Worm (Caenorhabditis elegans) whole organism, young adult: ENCODE data around the gene W01D2.1.

Experiments
- B0019.2 ChIP-seq: fragments of 200-800 bp; sonication (Bioruptor generic); conservative IDR thresholded peaks from 2 replicates; pipeline ENCODE4 v1.3.6; 2022; ENCODE audit warnings: missing genetic modification reagents, missing genetic modification characterization, missing compliant biosample characterization
- F33H1.4 ChIP-seq: fragments of 200-800 bp; sonication (Bioruptor generic); IDR thresholded peaks from 2 replicates; pipeline ENCODE4 v1.3.6; 2022; ENCODE audit warnings: missing genetic modification reagents, missing genetic modification characterization, missing compliant biosample characterization
- F55B11.4 ChIP-seq: sonication (generic microtip); optimal IDR thresholded peaks from 2 replicates; lab custom pipeline; 2016; ENCODE audit warnings: missing compliant biosample characterization, missing genetic modification characterization, borderline replicate concordance; ENCODE audit not compliant: insufficient read depth
- T07F8.4 ChIP-seq: sonication (generic microtip); optimal IDR thresholded peaks from 2 replicates; lab custom pipeline; 2016; ENCODE audit warnings: mild to moderate bottlenecking, missing genetic modification characterization, moderate library complexity, missing compliant biosample characterization
- Y53F4B.3 ChIP-seq: fragments of 200-800 bp; sonication (Bioruptor generic); IDR thresholded peaks from 2 replicates; pipeline ENCODE4 v1.3.6; 2022; ENCODE audit warnings: missing genetic modification reagents, missing genetic modification characterization, missing compliant biosample characterization
- Y53G8AR.9 ChIP-seq: fragments of 200-800 bp; sonication (Bioruptor generic); conservative IDR thresholded peaks from 2 replicates; pipeline ENCODE4 v1.3.6; 2022; ENCODE audit warnings: missing genetic modification reagents, missing genetic modification characterization, missing compliant biosample characterization
- ZK185.1 ChIP-seq: sonication (generic microtip); optimal IDR thresholded peaks from 2 replicates; lab custom pipeline; 2016; ENCODE audit warnings: mild to moderate bottlenecking, missing genetic modification characterization, missing compliant biosample characterization; ENCODE audit not compliant: poor library complexity, severe bottlenecking
- akir-1 ChIP-seq: fragments of 200-800 bp; sonication (Bioruptor generic); optimal IDR thresholded peaks from 2 replicates; lab custom pipeline; 2018; ENCODE audit warnings: mild to moderate bottlenecking, missing genetic modification characterization, moderate library complexity, missing compliant biosample characterization
- aptf-2 ChIP-seq: fragments of 200-800 bp; sonication (Bioruptor generic); conservative IDR thresholded peaks from 2 replicates; pipeline ENCODE4 v1.3.6; 2022; ENCODE audit warnings: missing genetic modification reagents, missing genetic modification characterization, missing compliant biosample characterization
- atf-7 ChIP-seq: sonication (generic microtip); optimal IDR thresholded peaks from 2 replicates; lab custom pipeline; 2017; ENCODE audit warnings: mild to moderate bottlenecking, missing genetic modification characterization, missing compliant biosample characterization
- ccch-3 ChIP-seq: fragments of 200-800 bp; sonication (Bioruptor generic); optimal IDR thresholded peaks from 2 replicates; lab custom pipeline; 2018; ENCODE audit warnings: mild to moderate bottlenecking, missing genetic modification characterization, missing compliant biosample characterization
- cebp-1 ChIP-seq, 2 experiments: fragments of 200-800 bp in 1 of 2; sonication (Bioruptor generic) in 1 of 2; sonication (generic microtip) in 1 of 2; IDR thresholded peaks in 1 of 2; optimal IDR thresholded peaks in 1 of 2; 2 replicates each; pipeline versions ENCODE4 v1.3.6 to Lab custom; 2017 to 2022; ENCODE audit warnings: missing compliant biosample characterization in 2 of 2, missing genetic modification characterization in 2 of 2, mild to moderate bottlenecking in 1 of 2, missing genetic modification reagents in 1 of 2, moderate library complexity in 1 of 2
- cebp-2 ChIP-seq: fragments of 200-800 bp; sonication (Bioruptor generic); IDR thresholded peaks from 2 replicates; pipeline ENCODE4 v1.3.6; 2022; ENCODE audit warnings: missing genetic modification characterization, missing compliant biosample characterization
- ceh-100 ChIP-seq: fragments of 200-800 bp; sonication (Bioruptor generic); IDR thresholded peaks from 2 replicates; pipeline ENCODE4 v1.3.6; 2022; ENCODE audit warnings: missing genetic modification reagents, missing genetic modification characterization, missing compliant biosample characterization
- ceh-79 ChIP-seq: sonication (generic microtip); optimal IDR thresholded peaks from 2 replicates; lab custom pipeline; 2017; ENCODE audit warnings: mild to moderate bottlenecking, missing genetic modification characterization, missing compliant biosample characterization
- chd-7 ChIP-seq: sonication (generic microtip); optimal IDR thresholded peaks from 2 replicates; lab custom pipeline; 2016; ENCODE audit warnings: mild to moderate bottlenecking, missing genetic modification characterization, moderate library complexity, missing compliant biosample characterization
- ets-4 ChIP-seq: fragments of 200-800 bp; sonication (Bioruptor generic); optimal IDR thresholded peaks from 2 replicates; lab custom pipeline; 2018; ENCODE audit warnings: mild to moderate bottlenecking, missing genetic modification characterization, missing compliant biosample characterization
- hrde-1 ChIP-seq: sonication (generic microtip); optimal IDR thresholded peaks from 2 replicates; lab custom pipeline; 2016; ENCODE audit warnings: missing genetic modification characterization, mild to moderate bottlenecking, missing compliant biosample characterization, moderate library complexity, missing genotype, missing genetic modification reagents, borderline replicate concordance
- hsf-1 ChIP-seq: fragments of 200-800 bp; sonication (Bioruptor generic); IDR thresholded peaks from 2 replicates; pipeline ENCODE4 v1.3.6; 2022; ENCODE audit warnings: missing genetic modification reagents, missing genetic modification characterization, missing compliant biosample characterization
- lin-40 ChIP-seq: sonication (generic microtip); optimal IDR thresholded peaks from 2 replicates; lab custom pipeline; 2016; ENCODE audit warnings: missing genetic modification characterization, mild to moderate bottlenecking, missing compliant biosample characterization, missing genotype, missing genetic modification reagents
- lsy-27 ChIP-seq: sonication (generic microtip); optimal IDR thresholded peaks from 2 replicates; lab custom pipeline; 2017; ENCODE audit warnings: missing genetic modification characterization, mild to moderate bottlenecking, missing compliant biosample characterization, antibody characterized with exemption, missing genotype, borderline replicate concordance; ENCODE audit not compliant: insufficient read depth
- nfya-1 ChIP-seq: sonication (generic microtip); optimal IDR thresholded peaks from 2 replicates; lab custom pipeline; 2017; ENCODE audit warnings: antibody characterized with exemption, missing compliant biosample characterization, missing genetic modification characterization, borderline replicate concordance; ENCODE audit not compliant: insufficient read depth
- nfya-2 ChIP-seq: fragments of 200-800 bp; sonication (Bioruptor generic); IDR thresholded peaks from 2 replicates; pipeline ENCODE4 v1.3.6; 2022; ENCODE audit warnings: missing genetic modification reagents, missing genetic modification characterization, missing compliant biosample characterization
- nhr-27 ChIP-seq: fragments of 200-800 bp; sonication (Bioruptor generic); optimal IDR thresholded peaks from 2 replicates; lab custom pipeline; 2018; ENCODE audit warnings: mild to moderate bottlenecking, missing genetic modification characterization, moderate library complexity, missing compliant biosample characterization
- nhr-80 ChIP-seq: sonication (generic microtip); optimal IDR thresholded peaks from 2 replicates; lab custom pipeline; 2016; ENCODE audit warnings: missing genetic modification characterization, missing compliant biosample characterization
- pbrm-1 ChIP-seq: fragments of 200-800 bp; sonication (Bioruptor generic); IDR thresholded peaks from 2 replicates; pipeline ENCODE4 v1.3.6; 2022; ENCODE audit warnings: missing genetic modification reagents, missing genetic modification characterization, missing compliant biosample characterization
- pha-4 ChIP-seq: fragments of 150-350 bp; sonication (generic microtip); optimal IDR thresholded peaks from 2 replicates; lab custom pipeline; 2014; ENCODE audit warnings: missing biosample characterization, missing genetic modification reagents, missing genetic modification characterization
- rcor-1 ChIP-seq: fragments of 200-800 bp; sonication (Bioruptor generic); IDR thresholded peaks from 2 replicates; pipeline ENCODE4 v1.3.6; 2022; ENCODE audit warnings: missing genetic modification reagents, missing genetic modification characterization, missing compliant biosample characterization
- repo-1 ChIP-seq: sonication (generic microtip); optimal IDR thresholded peaks from 2 replicates; lab custom pipeline; 2017; ENCODE audit warnings: mild to moderate bottlenecking, missing genetic modification characterization, missing compliant biosample characterization
- snpc-1.3 ChIP-seq: sonication (generic microtip); optimal IDR thresholded peaks from 2 replicates; lab custom pipeline; 2017; ENCODE audit warnings: missing genetic modification characterization, mild to moderate bottlenecking, missing compliant biosample characterization, antibody characterized with exemption, moderate library complexity, missing genotype, missing genetic modification reagents; ENCODE audit not compliant: insufficient read depth
- snpc-4 ChIP-seq, 5 experiments: fragments of 150-350 bp in 1 of 5; sonication (generic microtip) in 4 of 5; optimal IDR thresholded peaks; 2 replicates each; lab custom pipeline; 2014 to 2018; ENCODE audit warnings: missing genetic modification characterization in 5 of 5, missing biosample characterization in 3 of 5, antibody characterized with exemption in 2 of 5, mild to moderate bottlenecking in 2 of 5, missing compliant biosample characterization in 2 of 5, missing genotype in 2 of 5, moderate library complexity in 2 of 5, missing genetic modification reagents in 1 of 5
- tlf-1 ChIP-seq: fragments of 200-800 bp; sonication (Bioruptor generic); optimal IDR thresholded peaks from 2 replicates; lab custom pipeline; 2018; ENCODE audit warnings: mild to moderate bottlenecking, missing genetic modification characterization, missing compliant biosample characterization
- xnd-1 ChIP-seq: sonication (generic microtip); optimal IDR thresholded peaks from 2 replicates; lab custom pipeline; 2016; ENCODE audit warnings: missing genotype, missing genetic modification reagents, missing genetic modification characterization, missing compliant biosample characterization
- ztf-22 ChIP-seq: fragments of 200-800 bp; sonication (Bioruptor generic); optimal IDR thresholded peaks from 2 replicates; lab custom pipeline; 2018; ENCODE audit warnings: mild to moderate bottlenecking, missing genetic modification characterization, moderate library complexity, missing compliant biosample characterization
- ztf-28 ChIP-seq: fragments of 200-800 bp; sonication (Bioruptor generic); IDR thresholded peaks from 2 replicates; pipeline ENCODE4 v1.3.6; 2022; ENCODE audit warnings: missing genetic modification reagents, missing genetic modification characterization, missing compliant biosample characterization

W01D2.1 gene

DNA sequence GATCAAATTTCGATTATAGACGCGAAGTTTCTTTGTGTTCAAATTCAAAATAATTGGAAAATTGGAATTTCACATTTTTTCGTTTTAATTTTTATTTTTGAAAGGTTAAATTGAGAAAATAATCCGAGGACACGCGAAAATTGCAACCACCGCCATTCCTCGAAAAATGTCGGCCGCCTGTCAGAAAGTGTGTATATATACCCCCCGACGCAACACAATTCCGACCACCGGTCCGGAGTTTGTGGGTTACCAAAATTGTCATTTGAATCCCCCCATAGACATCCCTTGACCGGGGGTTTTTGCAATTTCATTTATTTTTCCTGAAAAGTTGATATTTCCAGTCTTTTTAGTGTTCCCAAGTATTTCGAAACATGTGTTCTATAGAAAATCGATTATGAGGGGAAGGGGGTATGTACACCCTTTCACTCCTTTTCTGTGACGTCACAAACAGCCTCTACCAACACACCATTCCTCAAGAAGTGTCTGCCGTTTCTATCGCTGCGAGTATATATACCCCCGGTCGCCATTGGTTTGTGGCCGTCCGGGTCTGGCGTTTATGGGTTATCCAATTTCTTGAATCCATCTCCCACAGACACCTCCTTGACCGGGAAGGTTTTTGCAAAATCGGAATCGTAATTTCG lies 10.9 kb upstream of the W01D2.1 start, which contains the start of gene W01D2.3 (continued):
- TF ChIP-seq cebp-2 (GFP tag; lab: Robert Waterston, UW), result 0 out of 2 replicates have a peak, but pooled peaks have one; percentile 71
- TF ChIP-seq xnd-1 (tag; lab: Kevin White, UChicago), result peak; percentile 39
- TF ChIP-seq nhr-80 (tag; lab: Kevin White, UChicago), result no peak
- peak; percentile 47; the same call in 1 of the 2 replicates for TF ChIP-seq pbrm-1 (GFP tag; lab: Robert Waterston, UW)
- TF ChIP-seq snpc-4 (GFP tag; optimal IDR thresholded peaks at IDR 0.05; lab: Kevin White, UChicago), result peak; percentile 96
- peak; percentile 98 to 100 (median 99) for TF ChIP-seq snpc-4 (tag; optimal IDR thresholded peaks at IDR 0.05; lab: Kevin White, UChicago)
- TF ChIP-seq B0019.2 (GFP tag; lab: Robert Waterston, UW), result no peak
- TF ChIP-seq atf-7 (tag; lab: Kevin White, UChicago), result peak; percentile 80
- peak; percentile 89 for TF ChIP-seq lin-40 (tag; lab: Kevin White, UChicago)
- no peak for TF ChIP-seq Y53F4B.3 (GFP tag; lab: Robert Waterston, UW)
- no peak for TF ChIP-seq nhr-27 (tag; lab: Kevin White, UChicago)
- no peak for TF ChIP-seq ets-4
- TF ChIP-seq T07F8.4 (tag; lab: Kevin White, UChicago), result peak; percentile 49
- TF ChIP-seq, all 124 proteins: peak for 65

DNA sequence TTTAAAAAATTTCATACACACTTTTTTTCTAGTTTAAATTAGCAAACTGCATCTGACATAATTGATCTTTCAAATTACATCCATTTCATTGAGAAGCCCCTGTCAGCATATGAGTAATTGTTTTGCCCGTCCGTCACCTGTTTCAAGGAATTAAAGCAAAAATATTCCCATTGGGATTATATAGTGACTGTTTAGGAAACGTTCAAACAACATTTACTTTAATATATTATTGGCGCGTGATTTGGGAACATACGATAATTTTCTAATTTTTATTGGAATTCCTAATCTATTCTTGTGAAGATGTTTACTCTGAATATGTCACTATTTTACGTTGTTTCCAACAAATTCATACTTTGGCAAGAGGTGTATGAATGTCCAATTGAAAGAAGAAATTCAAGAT lies 9.6 kb upstream of the W01D2.1 start, which contains the start of gene srt-11:
Gene srt-11, plus strand, starts transcription at position 301 of the 400 bp plus-strand sequence.
- TF ChIP-seq ceh-100 (GFP tag; lab: Robert Waterston, UW), result no peak
- TF ChIP-seq nfya-1 (tag; lab: Kevin White, UChicago), result no peak
- TF ChIP-seq hsf-1 (GFP tag; lab: Robert Waterston, UW), result no peak
- TF ChIP-seq repo-1, result no peak
- TF ChIP-seq akir-1 (GFP tag; lab: Kevin White, UChicago), result no peak
- no peak for TF ChIP-seq lin-40 (tag; lab: Kevin White, UChicago)
- TF ChIP-seq atf-7 (tag; lab: Kevin White, UChicago), result no peak
- no peak for TF ChIP-seq ceh-79 (tag; lab: Kevin White, UChicago)

DNA sequence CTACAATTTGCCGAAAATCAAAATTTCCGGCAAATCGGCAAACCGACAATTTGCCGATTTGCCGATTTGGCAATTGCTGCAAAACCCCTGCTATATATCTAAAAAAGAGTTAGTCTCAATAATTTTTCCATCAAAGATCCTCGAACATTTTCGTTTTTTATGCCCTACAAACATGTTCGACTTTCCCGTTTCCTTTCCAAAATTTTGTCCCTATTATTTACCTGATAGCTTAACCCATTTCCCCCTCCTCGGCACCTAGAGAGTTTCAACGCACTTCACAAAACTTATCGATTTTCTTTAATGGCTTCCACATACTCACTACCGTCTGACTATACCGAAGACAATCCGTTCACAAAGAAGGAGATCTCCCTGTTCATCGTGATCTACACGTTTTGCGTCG lies 6.6 kb upstream of the W01D2.1 start, which contains the start of gene W01D2.6:
Gene W01D2.6, plus strand, starts transcription at position 301 of the 400 bp plus-strand sequence.
- TF ChIP-seq ZK185.1 (tag; lab: Kevin White, UChicago) (no peak), ztf-28 (GFP tag; lab: Robert Waterston, UW) (no peak), nhr-80 (tag; lab: Kevin White, UChicago) (no peak), F33H1.4 (GFP tag; lab: Robert Waterston, UW) (no peak), akir-1 (GFP tag; lab: Kevin White, UChicago) (no peak), lsy-27 (tag; lab: Kevin White, UChicago) (no peak)
- TF ChIP-seq, all 124 proteins: peak for 0

DNA sequence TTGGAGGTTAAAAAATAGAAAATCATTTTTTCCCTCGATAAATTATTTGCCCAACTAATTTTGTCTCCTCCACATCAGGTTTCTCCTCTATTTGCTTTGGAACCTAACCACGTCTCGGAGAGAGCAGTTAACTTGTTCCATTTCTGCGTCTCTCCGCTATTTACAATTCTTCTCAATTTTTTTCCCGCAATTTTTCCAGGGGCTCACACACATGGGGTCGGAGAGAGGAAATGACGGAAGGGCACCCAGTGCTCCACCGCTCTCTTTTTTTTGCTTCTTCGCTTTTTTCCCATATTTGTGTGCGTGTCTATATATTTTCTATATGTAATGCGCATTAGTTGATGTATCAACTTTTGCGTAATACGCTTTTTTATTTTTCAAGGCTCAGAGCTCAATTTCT lies 4.7 kb upstream of the W01D2.1 start:
- no peak for TF ChIP-seq ztf-22
- TF ChIP-seq Y53G8AR.9 (GFP tag; lab: Robert Waterston, UW), result no peak
- TF ChIP-seq pha-4 (tag; lab: Kevin White, UChicago), result no peak
- no peak for TF ChIP-seq aptf-2 (GFP tag; lab: Robert Waterston, UW)
- TF ChIP-seq hrde-1 (tag; lab: Kevin White, UChicago), result no peak
- no peak for TF ChIP-seq chd-7 (tag; lab: Kevin White, UChicago)
- no peak for TF ChIP-seq rcor-1 (GFP tag; lab: Robert Waterston, UW)
- no peak for TF ChIP-seq F55B11.4 (tag; lab: Kevin White, UChicago)
- TF ChIP-seq snpc-4 (GFP tag; optimal IDR thresholded peaks at IDR 0.05; lab: Kevin White, UChicago), result no peak
- TF ChIP-seq snpc-4 (tag; optimal IDR thresholded peaks at IDR 0.05; lab: Kevin White, UChicago), result peak in 1 of 4 experiments; percentile 17
- TF ChIP-seq cebp-1 (GFP tag; IDR thresholded peaks at IDR 0.05; lab: Robert Waterston, UW), result no peak
- TF ChIP-seq cebp-1 (tag; optimal IDR thresholded peaks at IDR 0.05; lab: Kevin White, UChicago), result peak; percentile 18
- TF ChIP-seq snpc-1.3 (tag; lab: Kevin White, UChicago), result no peak
- no peak for TF ChIP-seq nfya-2 (GFP tag; lab: Robert Waterston, UW)
- no peak for TF ChIP-seq ceh-100 (GFP tag; lab: Robert Waterston, UW)
- no peak for TF ChIP-seq ccch-3
- no peak for TF ChIP-seq tlf-1 (GFP tag; lab: Kevin White, UChicago)
